Worm (Caenorhabditis elegans) whole organism, L4 larva: ENCODE data around the gene psr-1.

Experiments
- ceh-20 ChIP-seq: fragments of 200-800 bp; sonication (Bioruptor generic); IDR thresholded peaks from 2 replicates; pipeline ENCODE4 v1.3.6; 2022; ENCODE audit warnings: missing genetic modification reagents, missing genetic modification characterization, missing compliant biosample characterization
- spr-1 ChIP-seq: sonication (generic microtip); optimal IDR thresholded peaks from 2 replicates; lab custom pipeline; 2016; ENCODE audit warnings: mild to moderate bottlenecking, missing genetic modification characterization, missing compliant biosample characterization
- unc-130 ChIP-seq: sonication (generic microtip); optimal IDR thresholded peaks from 2 replicates; lab custom pipeline; 2016; ENCODE audit warnings: missing genetic modification reagents, missing genetic modification characterization, missing compliant biosample characterization
- unc-39 ChIP-seq: sonication (generic microtip); optimal IDR thresholded peaks from 2 replicates; lab custom pipeline; 2017; ENCODE audit warnings: missing biosample characterization, missing genetic modification characterization

DNA sequence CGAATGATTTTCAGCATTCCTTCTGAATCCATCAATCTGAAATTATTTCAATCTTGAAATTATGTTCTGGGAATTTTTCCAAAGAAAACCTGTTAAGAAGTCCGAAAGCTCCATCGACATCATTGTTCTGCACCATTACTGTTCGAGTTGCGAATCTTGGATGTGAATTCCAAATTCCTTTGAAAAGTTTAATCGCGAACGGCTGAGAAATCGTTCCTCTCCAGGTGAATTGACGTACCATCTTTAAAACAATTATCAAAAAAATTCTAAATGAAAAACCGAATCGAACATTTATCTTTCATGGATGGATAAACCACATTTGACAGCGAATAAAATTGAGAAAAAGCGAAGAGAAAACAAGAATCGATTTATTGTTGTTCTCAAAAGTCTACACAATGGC lies 6.2 kb downstream of the psr-1 start, which contains the start of gene mrps-21:
- TF ChIP-seq spr-1 (no peak), unc-130 (GFP tag; lab: Kevin White, UChicago) (no peak), unc-39 (tag; lab: Kevin White, UChicago) (no peak), ceh-20 (no peak)
